Worm (Caenorhabditis elegans): ENCODE results near the gene srw-135.

Gene srw-135

DNA sequence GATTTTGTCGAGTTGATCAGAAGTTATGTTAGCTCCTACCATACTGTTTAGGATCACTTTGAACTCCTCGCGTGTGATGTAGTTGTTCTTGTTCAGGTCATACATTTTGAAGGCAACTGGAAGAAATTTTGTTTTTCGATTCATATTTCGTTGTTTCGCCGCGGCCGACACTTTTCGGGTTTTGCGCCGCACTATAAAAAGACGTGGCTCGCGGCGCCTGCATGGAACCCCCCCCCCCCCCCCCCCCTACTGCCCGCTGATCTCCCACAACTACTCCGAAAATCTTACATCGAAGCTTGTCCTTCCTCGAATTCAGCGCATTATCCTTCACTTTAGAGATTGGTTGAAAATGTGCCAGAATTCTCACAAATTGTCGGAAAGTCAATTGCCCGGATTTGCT, 26.8 kb upstream of the srw-135 start:
- no peak for TF ChIP-seq hmg-20 (GFP tag; IDR thresholded peaks at IDR 0.05)
- TF ChIP-seq mxl-1 (tag; optimal IDR thresholded peaks at IDR 0.05) = no peak
- TF ChIP-seq snpc-4 (GFP tag; optimal IDR thresholded peaks at IDR 0.05) = no peak
- TF ChIP-seq snpc-4 (tag; optimal IDR thresholded peaks at IDR 0.05) = peak in 1 of 4 experiments; percentile 22
- no peak for TF ChIP-seq snpc-3.4 (tag; optimal IDR thresholded peaks at IDR 0.05)
- peak; percentile 75; the same call in 1 of the 2 replicates for TF ChIP-seq egrh-3 (GFP tag; IDR thresholded peaks at IDR 0.05)
- TF ChIP-seq F22D6.2 (tag; optimal IDR thresholded peaks at IDR 0.05) = no peak
- no peak for TF ChIP-seq ets-4 (GFP tag; optimal IDR thresholded peaks at IDR 0.05)
- no peak for TF ChIP-seq ceh-58 (GFP tag; IDR thresholded peaks at IDR 0.05)

ce11 chrV:3034236-3034635, 22.9 kb upstream of the srw-135 start, which contains the start of gene srw-8:
TSS of gene srw-8 (minus strand) at chrV:3034336.
- TF ChIP-seq tbp1 (GFP tag; optimal IDR thresholded peaks at IDR 0.05) (no peak), K12H6.12 (tag; optimal IDR thresholded peaks at IDR 0.05) (no peak), bed-2 (GFP tag; IDR thresholded peaks at IDR 0.05) (no peak), attf-3 (GFP tag; conservative IDR thresholded peaks at IDR 0.05) (no peak), lin-35 (GFP tag; optimal IDR thresholded peaks at IDR 0.05) (no peak), lin-54 (GFP tag; optimal IDR thresholded peaks at IDR 0.05) (no peak), ceh-79 (tag; optimal IDR thresholded peaks at IDR 0.05) (no peak), hlh-12 (tag; optimal IDR thresholded peaks at IDR 0.05) (no peak), attf-6 (GFP tag; IDR thresholded peaks at IDR 0.05) (no peak), ztf-26 (tag; optimal IDR thresholded peaks at IDR 0.05) (no peak), efl-1 (GFP tag; optimal IDR thresholded peaks at IDR 0.05) (no peak), lir-1 (GFP tag; conservative IDR thresholded peaks at IDR 0.05) (no peak), lsy-27 (tag; optimal IDR thresholded peaks at IDR 0.05; ENCODE audit: borderline replicate concordance, insufficient read depth) (no peak), unc-62 (GFP tag; optimal IDR thresholded peaks at IDR 0.05) (no peak), Y53G8AR.9 (GFP tag; conservative IDR thresholded peaks at IDR 0.05) (no peak), aptf-3 (GFP tag; IDR thresholded peaks at IDR 0.05) (no peak), nfyb-1 (GFP tag; IDR thresholded peaks at IDR 0.05) (no peak), snpc-1.3 (tag; optimal IDR thresholded peaks at IDR 0.05; ENCODE audit: insufficient read depth) (no peak), zfh-2 (GFP tag; conservative IDR thresholded peaks at IDR 0.05) (no peak), ztf-18 (tag; optimal IDR thresholded peaks at IDR 0.05) (no peak)

ce11 chrV:3032343-3032742, 21.0 kb upstream of the srw-135 start, which contains the start of gene irld-38:
TSS of gene irld-38 (minus strand) at chrV:3032443.
- TF ChIP-seq tbx-9 (tag; optimal IDR thresholded peaks at IDR 0.05; ENCODE audit: borderline replicate concordance) (no peak), sea-2 (GFP tag; IDR thresholded peaks at IDR 0.05) (no peak), attf-5 (GFP tag; optimal IDR thresholded peaks at IDR 0.05) (no peak), ZK185.1 (tag; optimal IDR thresholded peaks at IDR 0.05; ENCODE audit: poor library complexity, severe bottlenecking) (no peak), zim-3 (tag; optimal IDR thresholded peaks at IDR 0.05) (no peak), rec-8 (tag; optimal IDR thresholded peaks at IDR 0.05) (no peak), nhr-179 (tag; optimal IDR thresholded peaks at IDR 0.05) (no peak)

DNA sequence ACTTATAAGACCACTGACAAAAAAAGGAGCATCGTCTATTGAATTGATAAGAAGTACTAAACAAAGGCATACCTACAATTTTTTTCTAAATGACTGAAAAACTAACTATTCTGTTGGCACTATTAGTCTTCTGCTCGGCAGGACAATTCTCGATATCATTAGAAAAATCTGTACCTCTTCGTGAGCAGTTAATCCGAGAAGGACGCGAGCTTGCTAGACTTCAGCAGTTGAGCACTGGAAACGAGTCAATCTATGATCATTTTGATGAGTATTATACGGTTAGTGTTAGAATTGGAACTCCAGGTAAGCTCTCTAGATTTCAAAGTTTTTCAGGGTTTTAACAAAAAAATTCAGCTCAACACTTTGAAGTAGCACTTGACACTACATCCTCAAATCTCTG, 16.9 kb upstream of the srw-135 start, which contains the start of gene asp-7:
TSS of gene asp-7 (plus strand) at position 81 of the 400 bp plus-strand sequence.
- no peak for TF ChIP-seq lag-1 (GFP tag; IDR thresholded peaks at IDR 0.05)
- TF ChIP-seq efl-1 (GFP tag; optimal IDR thresholded peaks at IDR 0.05) = no peak
- TF ChIP-seq nfya-1 (tag; optimal IDR thresholded peaks at IDR 0.05; ENCODE audit: borderline replicate concordance, insufficient read depth) = no peak
- no peak for TF ChIP-seq attf-3 (GFP tag; conservative IDR thresholded peaks at IDR 0.05)
- no peak for TF ChIP-seq ceh-100 (GFP tag; IDR thresholded peaks at IDR 0.05)
- no peak for TF ChIP-seq ccch-3 (GFP tag; optimal IDR thresholded peaks at IDR 0.05)
- TF ChIP-seq bed-2 (GFP tag; IDR thresholded peaks at IDR 0.05) = no peak
- TF ChIP-seq B0035.1 (tag; optimal IDR thresholded peaks at IDR 0.05) = no peak
- TF ChIP-seq attf-6 (GFP tag; IDR thresholded peaks at IDR 0.05) = no peak
- TF ChIP-seq gei-17 (GFP tag; optimal IDR thresholded peaks at IDR 0.05) = no peak
- TF ChIP-seq ztf-18 (tag; optimal IDR thresholded peaks at IDR 0.05) = no peak
- no peak for TF ChIP-seq Y56A3A.18 (GFP tag; IDR thresholded peaks at IDR 0.05)
- TF ChIP-seq F55B11.4 (tag; optimal IDR thresholded peaks at IDR 0.05; ENCODE audit: borderline replicate concordance, insufficient read depth) = no peak
- TF ChIP-seq ceh-27 (GFP tag; optimal IDR thresholded peaks at IDR 0.05) = no peak

Measured in whole organism, young adult.